Worm (Caenorhabditis elegans) whole organism, young adult: ENCODE results near the gene B0035.15.

Experiments
- B0035.1 ChIP-seq: sonication (generic microtip); optimal IDR thresholded peaks from 2 replicates; lab custom pipeline; 2016; ENCODE audit warnings: missing genetic modification characterization, mild to moderate bottlenecking, missing compliant biosample characterization, missing genotype, missing genetic modification reagents
- F23B12.7 ChIP-seq: sonication (generic microtip); optimal IDR thresholded peaks from 2 replicates; lab custom pipeline; 2017; ENCODE audit warnings: missing genetic modification characterization, mild to moderate bottlenecking, missing compliant biosample characterization, antibody characterized with exemption, moderate library complexity; ENCODE audit not compliant: insufficient read depth
- F33H1.4 ChIP-seq: fragments of 200-800 bp; sonication (Bioruptor generic); IDR thresholded peaks from 2 replicates; pipeline ENCODE4 v1.3.6; 2022; ENCODE audit warnings: missing genetic modification reagents, missing genetic modification characterization, missing compliant biosample characterization
- F49E8.2 ChIP-seq: sonication (generic microtip); optimal IDR thresholded peaks from 3 replicates; lab custom pipeline; 2017; ENCODE audit warnings: missing genetic modification characterization, mild to moderate bottlenecking, missing compliant biosample characterization, antibody characterized with exemption, moderate library complexity; ENCODE audit not compliant: insufficient read depth
- F52B5.7 ChIP-seq: sonication (generic microtip); optimal IDR thresholded peaks from 2 replicates; lab custom pipeline; 2016; ENCODE audit warnings: mild to moderate bottlenecking, missing genetic modification characterization, missing compliant biosample characterization
- F57A8.1 ChIP-seq: fragments of 200-800 bp; sonication (Bioruptor generic); optimal IDR thresholded peaks from 2 replicates; lab custom pipeline; 2018; ENCODE audit warnings: mild to moderate bottlenecking, missing genetic modification characterization, moderate library complexity, missing compliant biosample characterization
- F57C9.4 ChIP-seq: sonication (generic microtip); optimal IDR thresholded peaks from 2 replicates; lab custom pipeline; 2017; ENCODE audit warnings: mild to moderate bottlenecking, missing genetic modification characterization, missing compliant biosample characterization
- K12H6.12 ChIP-seq: fragments of 200-800 bp; sonication (Bioruptor generic); optimal IDR thresholded peaks from 2 replicates; lab custom pipeline; 2018; ENCODE audit warnings: mild to moderate bottlenecking, missing genetic modification characterization, missing compliant biosample characterization
- Y67H2A.10 ChIP-seq: fragments of 200-800 bp; sonication (Bioruptor generic); conservative IDR thresholded peaks from 2 replicates; pipeline ENCODE4 v1.3.6; 2022; ENCODE audit warnings: missing genetic modification reagents, missing genetic modification characterization, missing compliant biosample characterization
- akir-1 ChIP-seq: fragments of 200-800 bp; sonication (Bioruptor generic); optimal IDR thresholded peaks from 2 replicates; lab custom pipeline; 2018; ENCODE audit warnings: mild to moderate bottlenecking, missing genetic modification characterization, moderate library complexity, missing compliant biosample characterization
- athp-1 ChIP-seq: sonication (generic microtip); optimal IDR thresholded peaks from 2 replicates; lab custom pipeline; 2017; ENCODE audit warnings: mild to moderate bottlenecking, missing genetic modification characterization, missing compliant biosample characterization
- attf-5 ChIP-seq: fragments of 200-800 bp; sonication (Bioruptor generic); optimal IDR thresholded peaks from 2 replicates; lab custom pipeline; 2018; ENCODE audit warnings: mild to moderate bottlenecking, missing genetic modification characterization, missing compliant biosample characterization
- cebp-1 ChIP-seq, 2 experiments: fragments of 200-800 bp in 1 of 2; sonication (Bioruptor generic) in 1 of 2; sonication (generic microtip) in 1 of 2; IDR thresholded peaks in 1 of 2; optimal IDR thresholded peaks in 1 of 2; 2 replicates each; pipeline versions ENCODE4 v1.3.6 to Lab custom; 2017 to 2022; ENCODE audit warnings: missing compliant biosample characterization in 2 of 2, missing genetic modification characterization in 2 of 2, mild to moderate bottlenecking in 1 of 2, missing genetic modification reagents in 1 of 2, moderate library complexity in 1 of 2
- ceh-100 ChIP-seq: fragments of 200-800 bp; sonication (Bioruptor generic); IDR thresholded peaks from 2 replicates; pipeline ENCODE4 v1.3.6; 2022; ENCODE audit warnings: missing genetic modification reagents, missing genetic modification characterization, missing compliant biosample characterization
- ceh-91 ChIP-seq: fragments of 200-800 bp; sonication (Bioruptor generic); IDR thresholded peaks from 2 replicates; pipeline ENCODE4 v1.3.6; 2022; ENCODE audit warnings: missing genetic modification reagents, missing genetic modification characterization, missing compliant biosample characterization
- chd-7 ChIP-seq: sonication (generic microtip); optimal IDR thresholded peaks from 2 replicates; lab custom pipeline; 2016; ENCODE audit warnings: mild to moderate bottlenecking, missing genetic modification characterization, moderate library complexity, missing compliant biosample characterization
- hlh-12 ChIP-seq: sonication (generic microtip); optimal IDR thresholded peaks from 2 replicates; lab custom pipeline; 2016; ENCODE audit warnings: missing genetic modification characterization, missing compliant biosample characterization
- hmg-20 ChIP-seq: fragments of 200-800 bp; sonication (Bioruptor generic); IDR thresholded peaks from 2 replicates; pipeline ENCODE4 v1.3.6; 2022; ENCODE audit warnings: missing genetic modification reagents, missing genetic modification characterization, missing compliant biosample characterization
- hrde-1 ChIP-seq: sonication (generic microtip); optimal IDR thresholded peaks from 2 replicates; lab custom pipeline; 2016; ENCODE audit warnings: missing genetic modification characterization, mild to moderate bottlenecking, missing compliant biosample characterization, moderate library complexity, missing genotype, missing genetic modification reagents, borderline replicate concordance
- lag-1 ChIP-seq: fragments of 200-800 bp; sonication (Bioruptor generic); IDR thresholded peaks from 2 replicates; pipeline ENCODE4 v1.3.6; 2022; ENCODE audit warnings: missing genetic modification reagents, missing genetic modification characterization, missing compliant biosample characterization
- lin-26 ChIP-seq: fragments of 200-800 bp; sonication (Bioruptor generic); IDR thresholded peaks from 2 replicates; pipeline ENCODE4 v1.3.6; 2022; ENCODE audit warnings: missing genetic modification reagents, missing genetic modification characterization, missing compliant biosample characterization
- lin-35 ChIP-seq, 3 experiments: fragments of 150-350 bp in 2 of 3; sonication (generic microtip) in 1 of 3; optimal IDR thresholded peaks; 2 replicates each; lab custom pipeline; 2014 to 2018; ENCODE audit warnings: missing biosample characterization in 3 of 3, missing genetic modification characterization in 3 of 3, missing genetic modification reagents in 3 of 3
- lin-40 ChIP-seq: sonication (generic microtip); optimal IDR thresholded peaks from 2 replicates; lab custom pipeline; 2016; ENCODE audit warnings: missing genetic modification characterization, mild to moderate bottlenecking, missing compliant biosample characterization, missing genotype, missing genetic modification reagents
- mcd-1 ChIP-seq: fragments of 200-800 bp; sonication (Bioruptor generic); IDR thresholded peaks from 2 replicates; pipeline ENCODE4 v1.3.6; 2022; ENCODE audit warnings: missing genetic modification reagents, missing genetic modification characterization, missing compliant biosample characterization
- nhr-80 ChIP-seq: sonication (generic microtip); optimal IDR thresholded peaks from 2 replicates; lab custom pipeline; 2016; ENCODE audit warnings: missing genetic modification characterization, missing compliant biosample characterization
- sdz-38 ChIP-seq: sonication (generic microtip); optimal IDR thresholded peaks from 2 replicates; lab custom pipeline; 2016; ENCODE audit warnings: missing genotype, missing genetic modification characterization, missing compliant biosample characterization
- sea-2 ChIP-seq: fragments of 200-800 bp; sonication (Bioruptor generic); IDR thresholded peaks from 2 replicates; pipeline ENCODE4 v1.3.6; 2022; ENCODE audit warnings: missing genetic modification characterization, missing compliant biosample characterization
- snpc-4 ChIP-seq, 5 experiments: fragments of 150-350 bp in 1 of 5; sonication (generic microtip) in 4 of 5; optimal IDR thresholded peaks; 2 replicates each; lab custom pipeline; 2014 to 2018; ENCODE audit warnings: missing genetic modification characterization in 5 of 5, missing biosample characterization in 3 of 5, antibody characterized with exemption in 2 of 5, mild to moderate bottlenecking in 2 of 5, missing compliant biosample characterization in 2 of 5, missing genotype in 2 of 5, moderate library complexity in 2 of 5, missing genetic modification reagents in 1 of 5
- unc-62 ChIP-seq: fragments of 150-350 bp; optimal IDR thresholded peaks from 2 replicates; lab custom pipeline; 2014; ENCODE audit warnings: missing biosample characterization, missing genetic modification reagents, missing genetic modification characterization
- zfh-2 ChIP-seq: fragments of 200-800 bp; sonication (Bioruptor generic); conservative IDR thresholded peaks from 2 replicates; pipeline ENCODE4 v1.3.6; 2022; ENCODE audit warnings: missing genetic modification reagents, missing genetic modification characterization, missing compliant biosample characterization
- ztf-18 ChIP-seq: sonication (generic microtip); optimal IDR thresholded peaks from 2 replicates; lab custom pipeline; 2016; ENCODE audit warnings: missing genotype, mild to moderate bottlenecking, missing genetic modification characterization, missing compliant biosample characterization
- ztf-28 ChIP-seq: fragments of 200-800 bp; sonication (Bioruptor generic); IDR thresholded peaks from 2 replicates; pipeline ENCODE4 v1.3.6; 2022; ENCODE audit warnings: missing genetic modification reagents, missing genetic modification characterization, missing compliant biosample characterization
- ztf-6 ChIP-seq: fragments of 200-800 bp; sonication (Bioruptor generic); IDR thresholded peaks from 2 replicates; pipeline ENCODE4 v1.3.6; 2022; ENCODE audit warnings: missing genetic modification reagents, missing genetic modification characterization, missing compliant biosample characterization

B0035.15 gene

DNA sequence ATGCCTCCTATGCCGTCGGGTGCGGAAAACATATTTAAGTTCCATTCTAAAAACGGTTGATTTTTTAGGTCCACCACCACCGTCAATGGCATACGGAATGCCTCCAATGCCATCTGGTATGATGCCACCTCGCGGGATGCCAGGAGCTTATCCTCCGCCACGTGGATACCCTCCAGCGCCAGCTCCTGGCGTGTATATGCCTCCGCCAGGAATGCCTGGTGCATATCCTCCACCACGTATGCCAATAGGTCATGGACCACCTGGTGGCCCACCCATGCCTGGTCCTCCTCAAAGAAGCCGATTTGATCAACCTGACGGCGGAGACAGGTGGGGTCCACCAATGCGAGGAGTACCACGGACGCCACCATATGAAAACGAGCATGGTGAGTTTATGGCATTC is 13.4 kb upstream of the B0035.15 start:
- TF ChIP-seq ztf-28 (GFP tag; lab: Robert Waterston, UW) (0 out of 2 replicates have a peak, but pooled peaks have one; percentile 53), Y67H2A.10 (no peak), akir-1 (GFP tag; lab: Kevin White, UChicago) (no peak), F57A8.1 (GFP tag; lab: Kevin White, UChicago) (no peak), lin-35 (GFP tag; optimal IDR thresholded peaks at IDR 0.05; lab: Kevin White, UChicago) (no peak), ztf-6 (no peak), mcd-1 (GFP tag; lab: Robert Waterston, UW) (no peak), unc-62 (GFP tag; lab: Kevin White, UChicago) (no peak), K12H6.12 (no peak), sdz-38 (tag; lab: Kevin White, UChicago) (no peak), lin-40 (no peak), lin-26 (peak; percentile 18; the same call in 1 of the 2 replicates), F49E8.2 (tag; lab: Kevin White, UChicago) (no peak), zfh-2 (GFP tag; lab: Robert Waterston, UW) (peak; percentile 71), snpc-4 (GFP tag; optimal IDR thresholded peaks at IDR 0.05; lab: Kevin White, UChicago) (no peak), snpc-4 (tag; optimal IDR thresholded peaks at IDR 0.05; lab: Kevin White, UChicago) (no peak), F57C9.4 (tag; lab: Kevin White, UChicago) (no peak), hrde-1 (no peak)

- TF ChIP-seq attf-5 (GFP tag; lab: Kevin White, UChicago) (peak; percentile 49), athp-1 (no peak), lin-35 (GFP tag; optimal IDR thresholded peaks at IDR 0.05; lab: Kevin White, UChicago) (peak in 1 of 3 experiments; percentile 25), hlh-12 (tag; lab: Kevin White, UChicago) (no peak), F23B12.7 (tag; lab: Kevin White, UChicago) (peak; percentile 49), cebp-1 (GFP tag; IDR thresholded peaks at IDR 0.05; lab: Robert Waterston, UW) (no peak), cebp-1 (tag; optimal IDR thresholded peaks at IDR 0.05; lab: Kevin White, UChicago) (peak; percentile 44), mcd-1 (GFP tag; lab: Robert Waterston, UW) (0 out of 2 replicates have a peak, but pooled peaks have one; percentile 21), ceh-100 (GFP tag; lab: Robert Waterston, UW) (peak; percentile 43), nhr-80 (tag; lab: Kevin White, UChicago) (peak; percentile 6)
These were observed 12.6 kb upstream of the B0035.15 start, which contains the start of gene znf-207 for ce11 chrIV:11310624-11311023. Gene znf-207 (plus strand): TSS chrIV:11310972.

- TF ChIP-seq F52B5.7 (tag; lab: Kevin White, UChicago) (no peak), sdz-38 (tag; lab: Kevin White, UChicago) (no peak), B0035.1 (tag; lab: Kevin White, UChicago) (no peak), ztf-18 (tag; lab: Kevin White, UChicago) (no peak), hmg-20 (no peak), akir-1 (GFP tag; lab: Kevin White, UChicago) (no peak), chd-7 (tag; lab: Kevin White, UChicago) (no peak), lag-1 (GFP tag; lab: Robert Waterston, UW) (no peak), F33H1.4 (no peak), K12H6.12 (no peak), sea-2 (GFP tag; lab: Robert Waterston, UW) (no peak), ceh-91 (GFP tag; lab: Robert Waterston, UW) (no peak)
- TF ChIP-seq, all 124 proteins: peak for 0
These were observed 9.7 kb upstream of the B0035.15 start for ce11 chrIV:11307770-11308169.
